Worm (Caenorhabditis elegans) whole organism, L4/young adult: ENCODE measurements around the gene cwn-1.

Experiments
- W03F9.2 ChIP-seq: fragments of 150-350 bp; optimal IDR thresholded peaks from 2 replicates; lab custom pipeline; 2014; ENCODE audit warnings: missing biosample characterization, missing genetic modification characterization
- him-1 ChIP-seq: sonication (generic microtip); optimal IDR thresholded peaks from 2 replicates; lab custom pipeline; 2016; ENCODE audit warnings: missing genotype, missing genetic modification reagents, missing genetic modification characterization, missing compliant biosample characterization

- no peak for TF ChIP-seq W03F9.2 (tag; lab: Kevin White, UChicago)
- no peak for TF ChIP-seq him-1 (tag; lab: Kevin White, UChicago)
These were observed 24.5 kb downstream of the cwn-1 start, which contains the start of gene C50D2.2 for ce11 chrII:108865-109264.
